Worm (Caenorhabditis elegans): ENCODE results near the gene F21D12.2.

F21D12.2 gene

ce11 chrII:7273517-7273916 lies 44.1 kb upstream of the F21D12.2 start:
- TF ChIP-seq php-3 (GFP tag; IDR thresholded peaks at IDR 0.05) (0 out of 2 replicates have a peak, but pooled peaks have one; percentile 41), aha-1 (tag) (peak; percentile 62), nhr-76 (tag; optimal IDR thresholded peaks at IDR 0.05) (no peak), hlh-30 (tag; optimal IDR thresholded peaks at IDR 0.05; ENCODE audit: insufficient read depth) (peak; percentile 49), daf-16 (GFP tag; optimal IDR thresholded peaks at IDR 0.05) (no peak), daf-16 (tag; optimal IDR thresholded peaks at IDR 0.05) (peak; percentile 20), tra-1 (GFP tag; IDR thresholded peaks at IDR 0.05) (peak; percentile 34; the same call in 1 of the 2 replicates), dmd-6 (GFP tag; IDR thresholded peaks at IDR 0.05) (peak; percentile 79), nhr-48 (tag; optimal IDR thresholded peaks at IDR 0.05) (peak; percentile 52), lin-15B (tag; optimal IDR thresholded peaks at IDR 0.05) (no peak), mdl-1 (tag; optimal IDR thresholded peaks at IDR 0.05) (peak in 1 of 2 experiments; percentile 37), Y75B8A.6 (GFP tag; IDR thresholded peaks at IDR 0.05) (no peak), mxl-3 (GFP tag; optimal IDR thresholded peaks at IDR 0.05) (peak; percentile 94), dve-1 (tag; optimal IDR thresholded peaks at IDR 0.05; ENCODE audit: insufficient read depth) (peak; percentile 29), nhr-41 (GFP tag; IDR thresholded peaks at IDR 0.05) (no peak), unc-62 (GFP tag; optimal IDR thresholded peaks at IDR 0.05 in 1 of 2) (peak in 1 of 2 experiments; percentile 75), unc-62 (tag; optimal IDR thresholded peaks at IDR 0.05) (no peak), pqm-1 (tag; optimal IDR thresholded peaks at IDR 0.05) (peak; percentile 93), nhr-28 (tag; optimal IDR thresholded peaks at IDR 0.05) (peak; percentile 14), lin-1 (GFP tag; IDR thresholded peaks at IDR 0.05) (0 out of 2 replicates have a peak, but pooled peaks have one; percentile 22), D1046.2 (GFP tag; IDR thresholded peaks at IDR 0.05) (no peak), hlh-11 (tag; optimal IDR thresholded peaks at IDR 0.05) (peak; percentile 78)

- TF ChIP-seq pqm-1 (tag; optimal IDR thresholded peaks at IDR 0.05) (peak; percentile 9), zag-1 (tag; optimal IDR thresholded peaks at IDR 0.05) (no peak), ztf-7 (tag; optimal IDR thresholded peaks at IDR 0.05) (peak; percentile 8), dve-1 (tag; optimal IDR thresholded peaks at IDR 0.05; ENCODE audit: insufficient read depth) (peak; percentile 78), nhr-48 (tag; optimal IDR thresholded peaks at IDR 0.05) (peak; percentile 83), mdl-1 (tag; optimal IDR thresholded peaks at IDR 0.05) (peak in 1 of 2 experiments; percentile 21), nhr-28 (tag; optimal IDR thresholded peaks at IDR 0.05) (peak; percentile 74), Y75B8A.6 (GFP tag; IDR thresholded peaks at IDR 0.05) (no peak), unc-62 (GFP tag; optimal IDR thresholded peaks at IDR 0.05 in 1 of 2) (peak in 1 of 2 experiments; percentile 31), unc-62 (tag; optimal IDR thresholded peaks at IDR 0.05) (no peak), mdt-29 (GFP tag; IDR thresholded peaks at IDR 0.05) (no peak), daf-19 (GFP tag; conservative IDR thresholded peaks at IDR 0.05) (no peak), nhr-102 (tag; optimal IDR thresholded peaks at IDR 0.05) (peak; percentile 84), mxl-3 (GFP tag; optimal IDR thresholded peaks at IDR 0.05) (peak; percentile 14), nhr-11 (tag; optimal IDR thresholded peaks at IDR 0.05) (no peak), lsy-2 (tag; optimal IDR thresholded peaks at IDR 0.05) (peak in 1 of 2 experiments; percentile 11), php-3 (GFP tag; IDR thresholded peaks at IDR 0.05) (peak; percentile 92), dmd-6 (GFP tag; IDR thresholded peaks at IDR 0.05) (peak; percentile 81), arid-1 (GFP tag; conservative IDR thresholded peaks at IDR 0.05) (no peak), skn-1 (tag; optimal IDR thresholded peaks at IDR 0.05) (no peak), hlh-30 (tag; optimal IDR thresholded peaks at IDR 0.05; ENCODE audit: insufficient read depth) (peak; percentile 31), tra-1 (GFP tag; IDR thresholded peaks at IDR 0.05) (peak; percentile 13; the same call in 1 of the 2 replicates), hlh-11 (tag; optimal IDR thresholded peaks at IDR 0.05) (peak; percentile 80), ceh-82 (tag; optimal IDR thresholded peaks at IDR 0.05) (no peak), daf-16 (GFP tag; optimal IDR thresholded peaks at IDR 0.05) (no peak), daf-16 (tag; optimal IDR thresholded peaks at IDR 0.05) (peak; percentile 99)
Measured at ce11 chrII:7277257-7277656, 40.3 kb upstream of the F21D12.2 start.

ce11 chrII:7277925-7278324 lies 39.6 kb upstream of the F21D12.2 start:
- TF ChIP-seq set-16 (GFP tag; IDR thresholded peaks at IDR 0.05) = no peak
- no peak for TF ChIP-seq ceh-28 (tag; optimal IDR thresholded peaks at IDR 0.05)
- TF ChIP-seq nhr-28 (tag; optimal IDR thresholded peaks at IDR 0.05) = peak; percentile 56
- peak; percentile 26 for TF ChIP-seq dve-1 (tag; optimal IDR thresholded peaks at IDR 0.05; ENCODE audit: insufficient read depth)
- peak; percentile 38 for TF ChIP-seq hlh-30 (tag; optimal IDR thresholded peaks at IDR 0.05; ENCODE audit: insufficient read depth)
- peak in 1 of 2 experiments; percentile 16 for TF ChIP-seq lsy-2 (tag; optimal IDR thresholded peaks at IDR 0.05)
- TF ChIP-seq rbr-2 (tag; optimal IDR thresholded peaks at IDR 0.05) = no peak
- TF ChIP-seq madf-9 (GFP tag; conservative IDR thresholded peaks at IDR 0.05) = no peak
- peak in 1 of 2 experiments; percentile 23 for TF ChIP-seq mdl-1 (tag; optimal IDR thresholded peaks at IDR 0.05)
- TF ChIP-seq daf-16 (GFP tag; optimal IDR thresholded peaks at IDR 0.05) = no peak
- TF ChIP-seq daf-16 (tag; optimal IDR thresholded peaks at IDR 0.05) = peak; percentile 39
- TF ChIP-seq hlh-11 (tag; optimal IDR thresholded peaks at IDR 0.05) = peak; percentile 3
